Worm (Caenorhabditis elegans) whole organism, L2 larva: Measurements from ENCODE around the gene T03E6.9.

Source experiments
- F13H6.1 ChIP-seq: sonication (generic microtip); optimal IDR thresholded peaks from 2 replicates; lab custom pipeline; 2016; ENCODE audit warnings: missing genetic modification characterization, missing compliant biosample characterization
- Y55F3AM.14 ChIP-seq: fragments of 200-800 bp; sonication (Bioruptor generic); optimal IDR thresholded peaks from 2 replicates; lab custom pipeline; 2018; ENCODE audit warnings: mild to moderate bottlenecking, missing genetic modification characterization, missing compliant biosample characterization
- alr-1 ChIP-seq: fragments of 150-350 bp; optimal IDR thresholded peaks from 2 replicates; lab custom pipeline; 2014; ENCODE audit warnings: missing biosample characterization, missing genetic modification characterization
- aly-2 ChIP-seq: fragments of 150-350 bp; optimal IDR thresholded peaks from 2 replicates; lab custom pipeline; 2014; ENCODE audit warnings: missing biosample characterization, missing genetic modification characterization
- ama-1 ChIP-seq: fragments of 150-350 bp; optimal IDR thresholded peaks from 2 replicates; lab custom pipeline; 2018; ENCODE audit warnings: inconsistent platforms
- blmp-1 ChIP-seq: sonication (generic microtip); optimal IDR thresholded peaks from 2 replicates; lab custom pipeline; 2017; ENCODE audit warnings: missing genetic modification characterization, mild to moderate bottlenecking, missing compliant biosample characterization, antibody characterized with exemption, moderate library complexity; ENCODE audit not compliant: insufficient read depth
- crh-2 ChIP-seq: sonication (generic microtip); optimal IDR thresholded peaks from 2 replicates; lab custom pipeline; 2017; ENCODE audit warnings: missing biosample characterization, missing genetic modification characterization
- egl-27 ChIP-seq: sonication (generic microtip); optimal IDR thresholded peaks from 3 replicates; lab custom pipeline; 2017; ENCODE audit warnings: missing biosample characterization, missing genetic modification reagents, missing genetic modification characterization
- elt-1 ChIP-seq: fragments of 150-350 bp; optimal IDR thresholded peaks from 2 replicates; lab custom pipeline; 2014; ENCODE audit warnings: missing biosample characterization, missing genetic modification characterization
- elt-3 ChIP-seq: sonication (generic microtip); optimal IDR thresholded peaks from 2 replicates; lab custom pipeline; 2017; ENCODE audit warnings: missing biosample characterization, missing genetic modification characterization
- fos-1 ChIP-seq: fragments of 150-350 bp; optimal IDR thresholded peaks from 2 replicates; lab custom pipeline; 2014; ENCODE audit warnings: missing biosample characterization, missing genetic modification characterization
- lin-11 ChIP-seq: fragments of 150-350 bp; sonication (generic microtip); optimal IDR thresholded peaks from 2 replicates; lab custom pipeline; 2014; ENCODE audit warnings: missing biosample characterization, missing genetic modification characterization, inconsistent platforms, mixed read lengths
- lin-13 ChIP-seq: fragments of 150-350 bp; optimal IDR thresholded peaks from 2 replicates; lab custom pipeline; 2014; ENCODE audit warnings: missing biosample characterization, missing genetic modification reagents, missing genetic modification characterization
- lin-39 ChIP-seq: fragments of 150-350 bp; optimal IDR thresholded peaks from 2 replicates; lab custom pipeline; 2014; ENCODE audit warnings: missing biosample characterization, missing genetic modification reagents, missing genetic modification characterization
- lsy-2 ChIP-seq, 2 experiments: fragments of 150-350 bp in 1 of 2; sonication (generic microtip) in 1 of 2; optimal IDR thresholded peaks; 2 replicates each; lab custom pipeline; 2014 to 2017; ENCODE audit warnings: missing biosample characterization in 2 of 2, missing genetic modification characterization in 2 of 2
- mab-5 ChIP-seq: fragments of 150-350 bp; optimal IDR thresholded peaks from 2 replicates; lab custom pipeline; 2014; ENCODE audit warnings: missing biosample characterization, missing genetic modification characterization
- mbf-1 ChIP-seq: sonication (generic microtip); optimal IDR thresholded peaks from 2 replicates; lab custom pipeline; 2017; ENCODE audit warnings: missing biosample characterization, missing genetic modification characterization
- mdl-1 ChIP-seq, 2 experiments: fragments of 150-350 bp in 1 of 2; sonication (generic microtip) in 1 of 2; optimal IDR thresholded peaks; 2 replicates each; lab custom pipeline; 2017; ENCODE audit warnings: missing biosample characterization in 2 of 2, missing genetic modification characterization in 2 of 2
- nhr-11 ChIP-seq: fragments of 150-350 bp; optimal IDR thresholded peaks from 2 replicates; lab custom pipeline; 2014; ENCODE audit warnings: missing biosample characterization, missing genetic modification characterization
- nhr-12 ChIP-seq: fragments of 150-350 bp; optimal IDR thresholded peaks from 2 replicates; lab custom pipeline; 2014; ENCODE audit warnings: missing biosample characterization, missing genetic modification characterization
- nhr-129 ChIP-seq: fragments of 150-350 bp; optimal IDR thresholded peaks from 2 replicates; lab custom pipeline; 2014; ENCODE audit warnings: missing biosample characterization, missing genetic modification characterization
- nhr-21 ChIP-seq: fragments of 150-350 bp; optimal IDR thresholded peaks from 2 replicates; lab custom pipeline; 2014; ENCODE audit warnings: missing biosample characterization, missing genetic modification characterization
- nhr-23 ChIP-seq: fragments of 150-350 bp; optimal IDR thresholded peaks from 2 replicates; lab custom pipeline; 2014; ENCODE audit warnings: missing biosample characterization, missing genetic modification reagents, missing genetic modification characterization
- nhr-25 ChIP-seq: fragments of 150-350 bp; sonication (generic microtip); optimal IDR thresholded peaks from 3 replicates; lab custom pipeline; 2014; ENCODE audit warnings: missing biosample characterization, missing genetic modification characterization
- nhr-6 ChIP-seq: fragments of 150-350 bp; optimal IDR thresholded peaks from 2 replicates; lab custom pipeline; 2014; ENCODE audit warnings: missing biosample characterization, missing genetic modification characterization
- nhr-77 ChIP-seq: fragments of 150-350 bp; optimal IDR thresholded peaks from 2 replicates; lab custom pipeline; 2014; ENCODE audit warnings: missing biosample characterization, missing genetic modification characterization
- sem-4 ChIP-seq: fragments of 150-350 bp; optimal IDR thresholded peaks from 2 replicates; lab custom pipeline; 2014; ENCODE audit warnings: missing biosample characterization, missing genetic modification reagents, missing genetic modification characterization
- skn-1 ChIP-seq: sonication (generic microtip); optimal IDR thresholded peaks from 2 replicates; lab custom pipeline; 2017; ENCODE audit warnings: missing biosample characterization, missing genetic modification characterization
- sma-9 ChIP-seq, 2 experiments: fragments of 150-350 bp in 1 of 2; sonication (generic microtip) in 1 of 2; optimal IDR thresholded peaks; 2 replicates each; lab custom pipeline; 2014 to 2016; ENCODE audit warnings: missing genetic modification characterization in 2 of 2, mild to moderate bottlenecking in 1 of 2, missing biosample characterization in 1 of 2, missing compliant biosample characterization in 1 of 2, missing genetic modification reagents in 1 of 2, moderate library complexity in 1 of 2
- snpc-4 ChIP-seq: fragments of 150-350 bp; optimal IDR thresholded peaks from 2 replicates; lab custom pipeline; 2014; ENCODE audit warnings: missing biosample characterization, missing genetic modification characterization
- unc-39 ChIP-seq: fragments of 150-350 bp; optimal IDR thresholded peaks from 2 replicates; lab custom pipeline; 2014; ENCODE audit warnings: missing biosample characterization, missing genetic modification characterization
- unc-62 ChIP-seq: fragments of 150-350 bp; optimal IDR thresholded peaks from 2 replicates; lab custom pipeline; 2014; ENCODE audit warnings: missing biosample characterization, missing genetic modification reagents, missing genetic modification characterization
- zag-1 ChIP-seq: fragments of 150-350 bp; optimal IDR thresholded peaks from 2 replicates; lab custom pipeline; 2014; ENCODE audit warnings: missing biosample characterization, missing genetic modification characterization
- ztf-1 ChIP-seq: fragments of 200-800 bp; sonication (Bioruptor generic); conservative IDR thresholded peaks from 2 replicates; pipeline ENCODE4 v1.3.6; 2022; ENCODE audit warnings: missing genetic modification characterization, missing compliant biosample characterization
- ztf-11 ChIP-seq: sonication (generic microtip); optimal IDR thresholded peaks from 2 replicates; lab custom pipeline; 2017; ENCODE audit warnings: missing biosample characterization, missing genetic modification characterization
- ztf-4 ChIP-seq: fragments of 150-350 bp; optimal IDR thresholded peaks from 2 replicates; lab custom pipeline; 2014; ENCODE audit warnings: missing biosample characterization, missing genetic modification characterization

The T03E6.9 gene

ce11 chrV:16645201-16645940 lies 44.8 kb upstream of the T03E6.9 start, which contains the start of gene W06G6.17:
TSS of gene W06G6.17 (minus strand) at chrV:16645251.
- TF ChIP-seq mdl-1 (tag; optimal IDR thresholded peaks at IDR 0.05; lab: Kevin White, UChicago) (no peak), ztf-4 (tag; lab: Kevin White, UChicago) (no peak), sma-9 (GFP tag; optimal IDR thresholded peaks at IDR 0.05; lab: Kevin White, UChicago) (no peak), sma-9 (tag; optimal IDR thresholded peaks at IDR 0.05; lab: Kevin White, UChicago) (no peak), nhr-23 (tag; lab: Kevin White, UChicago) (no peak), nhr-11 (tag; lab: Kevin White, UChicago) (no peak), crh-2 (tag; lab: Kevin White, UChicago) (no peak), lsy-2 (tag; optimal IDR thresholded peaks at IDR 0.05; lab: Kevin White, UChicago) (no peak), unc-39 (tag; lab: Kevin White, UChicago) (no peak), snpc-4 (no peak), lin-39 (tag; lab: Kevin White, UChicago) (no peak), alr-1 (no peak), sem-4 (no peak), nhr-77 (no peak), egl-27 (tag; lab: Kevin White, UChicago) (no peak), F13H6.1 (no peak), mab-5 (tag; lab: Kevin White, UChicago) (no peak), ama-1 (lab: Kevin White, UChicago) (no peak), nhr-21 (tag; lab: Kevin White, UChicago) (no peak), fos-1 (tag; lab: Kevin White, UChicago) (no peak)

ce11 chrV:16643558-16643957 lies 43.0 kb upstream of the T03E6.9 start, which contains the start of gene srw-77:
TSS of gene srw-77 (minus strand) at chrV:16643658.
- TF ChIP-seq zag-1 (tag; lab: Kevin White, UChicago) (no peak), mab-5 (tag; lab: Kevin White, UChicago) (no peak), blmp-1 (tag; lab: Kevin White, UChicago) (no peak), crh-2 (tag; lab: Kevin White, UChicago) (no peak), sem-4 (no peak), skn-1 (tag; lab: Kevin White, UChicago) (no peak), lin-13 (GFP tag; lab: Kevin White, UChicago) (no peak), ztf-11 (tag; lab: Kevin White, UChicago) (no peak), nhr-77 (no peak), Y55F3AM.14 (GFP tag; lab: Kevin White, UChicago) (no peak), elt-1 (no peak), elt-3 (tag; lab: Kevin White, UChicago) (no peak), unc-62 (GFP tag; lab: Kevin White, UChicago) (no peak), lin-11 (no peak), ztf-1 (no peak)

- TF ChIP-seq elt-3 (tag; lab: Kevin White, UChicago) (no peak), sma-9 (GFP tag; optimal IDR thresholded peaks at IDR 0.05; lab: Kevin White, UChicago) (no peak), sma-9 (tag; optimal IDR thresholded peaks at IDR 0.05; lab: Kevin White, UChicago) (no peak), skn-1 (tag; lab: Kevin White, UChicago) (no peak), nhr-129 (tag; lab: Kevin White, UChicago) (no peak), aly-2 (tag; lab: Kevin White, UChicago) (no peak), nhr-21 (tag; lab: Kevin White, UChicago) (no peak), lsy-2 (tag; optimal IDR thresholded peaks at IDR 0.05; lab: Kevin White, UChicago) (no peak), nhr-23 (tag; lab: Kevin White, UChicago) (no peak), mbf-1 (tag; lab: Kevin White, UChicago) (no peak), ztf-4 (tag; lab: Kevin White, UChicago) (no peak), nhr-6 (tag; lab: Kevin White, UChicago) (no peak), nhr-12 (tag; lab: Kevin White, UChicago) (no peak), nhr-77 (no peak), crh-2 (tag; lab: Kevin White, UChicago) (no peak), nhr-25 (tag; lab: Kevin White, UChicago) (no peak), nhr-11 (tag; lab: Kevin White, UChicago) (no peak)
Observed at ce11 chrV:16640366-16640765, 39.8 kb upstream of the T03E6.9 start.
